Fruit fly (Drosophila melanogaster) whole organism, prepupa: ENCODE results near the gene Pfas.

Experiments used
- CG11762 ChIP-seq: fragments of 200-800 bp; sonication (Bioruptor generic); optimal IDR thresholded peaks from 3 replicates; lab custom pipeline; 2016; ENCODE audit warnings: missing biosample characterization, missing genetic modification characterization; ENCODE audit not compliant: insufficient read depth
- CG1621 ChIP-seq: fragments of 200-800 bp; sonication (Bioruptor generic); optimal IDR thresholded peaks from 3 replicates; lab custom pipeline; 2018; ENCODE audit warnings: missing biosample characterization, mild to moderate bottlenecking, missing genetic modification characterization
- CG16779 ChIP-seq: fragments of 200-800 bp; sonication (Bioruptor generic); optimal IDR thresholded peaks from 3 replicates; lab custom pipeline; 2017; ENCODE audit warnings: missing biosample characterization, mild to moderate bottlenecking, missing genetic modification characterization
- CG4318 ChIP-seq: fragments of 200-800 bp; sonication (Bioruptor generic); optimal IDR thresholded peaks from 3 replicates; lab custom pipeline; 2017; ENCODE audit warnings: missing biosample characterization, mild to moderate bottlenecking, missing genetic modification characterization
- CG6792 ChIP-seq: fragments of 200-800 bp; sonication (Bioruptor generic); optimal IDR thresholded peaks from 3 replicates; lab custom pipeline; 2016; ENCODE audit warnings: missing biosample characterization, missing genetic modification characterization
- CG6854 ChIP-seq: fragments of 200-800 bp; sonication (Bioruptor generic); optimal IDR thresholded peaks from 2 replicates; lab custom pipeline; 2017; ENCODE audit warnings: missing biosample characterization, mild to moderate bottlenecking, missing genetic modification characterization
- Ets96B ChIP-seq: fragments of 200-800 bp; optimal IDR thresholded peaks from 2 replicates; lab custom pipeline; 2019; ENCODE audit warnings: missing biosample characterization, mild to moderate bottlenecking, missing genetic modification characterization, moderate library complexity
- OdsH ChIP-seq: fragments of 200-800 bp; sonication (Bioruptor generic); optimal IDR thresholded peaks from 3 replicates; lab custom pipeline; 2016; ENCODE audit warnings: missing biosample characterization, missing genetic modification characterization
- Sox102F ChIP-seq: fragments of 200-800 bp; sonication (Bioruptor generic); optimal IDR thresholded peaks from 2 replicates; lab custom pipeline; 2016; ENCODE audit warnings: missing biosample characterization, mild to moderate bottlenecking, missing genetic modification characterization
- dac ChIP-seq: fragments of 200-800 bp; sonication (Bioruptor generic); optimal IDR thresholded peaks from 2 replicates; lab custom pipeline; 2017; ENCODE audit warnings: missing biosample characterization, mild to moderate bottlenecking, missing genetic modification characterization
- lz ChIP-seq: fragments of 200-800 bp; sonication (Bioruptor generic); optimal IDR thresholded peaks from 3 replicates; lab custom pipeline; 2016; ENCODE audit warnings: missing biosample characterization, missing genetic modification characterization

DNA sequence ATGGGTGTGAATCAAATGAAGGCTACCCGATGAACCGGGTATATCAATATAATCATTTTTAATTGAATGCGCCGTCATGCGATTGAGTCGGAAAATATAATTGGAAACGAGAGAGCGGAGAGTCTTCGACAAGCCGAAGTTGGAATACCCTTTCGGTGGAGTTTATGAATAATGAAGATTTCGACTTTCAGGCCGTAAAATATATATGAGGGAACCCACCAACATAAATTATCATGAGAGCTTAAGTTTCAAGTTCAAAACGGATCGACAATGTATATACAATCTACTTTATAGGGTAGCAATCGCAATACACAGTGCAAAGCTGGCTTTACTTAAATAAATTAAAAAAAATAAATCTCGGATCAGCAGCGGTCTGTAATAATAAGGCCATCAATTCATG, 14.0 kb downstream of the Pfas start:
- TF ChIP-seq OdsH (no peak), CG6792 (GFP tag; lab: Kevin White, UChicago) (peak; percentile 23), CG11762 (no peak), Ets96B (tag; lab: Kevin White, UChicago) (peak; percentile 59), lz (GFP tag; lab: Kevin White, UChicago) (peak; percentile 40), dac (no peak), CG6854 (no peak), CG16779 (no peak), CG1621 (tag; lab: Kevin White, UChicago) (peak; percentile 20), Sox102F (GFP tag; lab: Kevin White, UChicago) (no peak), CG4318 (no peak)
